Worm (Caenorhabditis elegans) whole organism, young adult: ENCODE data around the gene str-102.

Experiments
- C17E4.6 ChIP-seq: fragments of 200-800 bp; sonication (Bioruptor generic); IDR thresholded peaks from 2 replicates; pipeline ENCODE4 v1.3.6; 2022; ENCODE audit warnings: missing genetic modification reagents, missing genetic modification characterization, missing compliant biosample characterization
- F23B12.7 ChIP-seq: sonication (generic microtip); optimal IDR thresholded peaks from 2 replicates; lab custom pipeline; 2017; ENCODE audit warnings: missing genetic modification characterization, mild to moderate bottlenecking, missing compliant biosample characterization, antibody characterized with exemption, moderate library complexity; ENCODE audit not compliant: insufficient read depth
- F33H1.4 ChIP-seq: fragments of 200-800 bp; sonication (Bioruptor generic); IDR thresholded peaks from 2 replicates; pipeline ENCODE4 v1.3.6; 2022; ENCODE audit warnings: missing genetic modification reagents, missing genetic modification characterization, missing compliant biosample characterization
- T07F8.4 ChIP-seq: sonication (generic microtip); optimal IDR thresholded peaks from 2 replicates; lab custom pipeline; 2016; ENCODE audit warnings: mild to moderate bottlenecking, missing genetic modification characterization, moderate library complexity, missing compliant biosample characterization
- Y53F4B.3 ChIP-seq: fragments of 200-800 bp; sonication (Bioruptor generic); IDR thresholded peaks from 2 replicates; pipeline ENCODE4 v1.3.6; 2022; ENCODE audit warnings: missing genetic modification reagents, missing genetic modification characterization, missing compliant biosample characterization
- ZK185.1 ChIP-seq: sonication (generic microtip); optimal IDR thresholded peaks from 2 replicates; lab custom pipeline; 2016; ENCODE audit warnings: mild to moderate bottlenecking, missing genetic modification characterization, missing compliant biosample characterization; ENCODE audit not compliant: poor library complexity, severe bottlenecking
- attf-5 ChIP-seq: fragments of 200-800 bp; sonication (Bioruptor generic); optimal IDR thresholded peaks from 2 replicates; lab custom pipeline; 2018; ENCODE audit warnings: mild to moderate bottlenecking, missing genetic modification characterization, missing compliant biosample characterization
- bed-1 ChIP-seq: fragments of 200-800 bp; sonication (Bioruptor generic); IDR thresholded peaks from 2 replicates; pipeline ENCODE4 v1.3.6; 2022; ENCODE audit warnings: missing genetic modification reagents, missing genetic modification characterization, missing compliant biosample characterization
- ccch-3 ChIP-seq: fragments of 200-800 bp; sonication (Bioruptor generic); optimal IDR thresholded peaks from 2 replicates; lab custom pipeline; 2018; ENCODE audit warnings: mild to moderate bottlenecking, missing genetic modification characterization, missing compliant biosample characterization
- ceh-40 ChIP-seq: fragments of 200-800 bp; sonication (Bioruptor generic); IDR thresholded peaks from 2 replicates; pipeline ENCODE4 v1.3.6; 2022; ENCODE audit warnings: missing genetic modification characterization, missing compliant biosample characterization
- ceh-58 ChIP-seq: fragments of 200-800 bp; sonication (Bioruptor generic); IDR thresholded peaks from 2 replicates; pipeline ENCODE4 v1.3.6; 2022; ENCODE audit warnings: missing genetic modification characterization, missing compliant biosample characterization
- ceh-79 ChIP-seq: sonication (generic microtip); optimal IDR thresholded peaks from 2 replicates; lab custom pipeline; 2017; ENCODE audit warnings: mild to moderate bottlenecking, missing genetic modification characterization, missing compliant biosample characterization
- dox-1 ChIP-seq: fragments of 200-800 bp; sonication (Bioruptor generic); IDR thresholded peaks from 2 replicates; pipeline ENCODE4 v1.3.6; 2022; ENCODE audit warnings: missing genetic modification reagents, missing genetic modification characterization, missing compliant biosample characterization
- dpff-1 ChIP-seq: sonication (generic microtip); optimal IDR thresholded peaks from 2 replicates; lab custom pipeline; 2017; ENCODE audit warnings: mild to moderate bottlenecking, missing genetic modification characterization, missing compliant biosample characterization
- dpl-1 ChIP-seq: fragments of 150-350 bp; optimal IDR thresholded peaks from 2 replicates; lab custom pipeline; 2014; ENCODE audit warnings: missing biosample characterization, missing genetic modification reagents, missing genetic modification characterization
- egl-44 ChIP-seq: fragments of 200-800 bp; sonication (Bioruptor generic); IDR thresholded peaks from 2 replicates; pipeline ENCODE4 v1.3.6; 2022; ENCODE audit warnings: missing genetic modification reagents, missing genetic modification characterization, missing compliant biosample characterization
- egrh-3 ChIP-seq: fragments of 200-800 bp; sonication (Bioruptor generic); IDR thresholded peaks from 2 replicates; pipeline ENCODE4 v1.3.6; 2022; ENCODE audit warnings: missing genetic modification reagents, missing genetic modification characterization, missing compliant biosample characterization
- hmg-20 ChIP-seq: fragments of 200-800 bp; sonication (Bioruptor generic); IDR thresholded peaks from 2 replicates; pipeline ENCODE4 v1.3.6; 2022; ENCODE audit warnings: missing genetic modification reagents, missing genetic modification characterization, missing compliant biosample characterization
- mes-4 ChIP-seq: sonication (generic microtip); optimal IDR thresholded peaks from 2 replicates; lab custom pipeline; 2016; ENCODE audit warnings: missing genotype, missing genetic modification characterization, missing compliant biosample characterization
- mxl-1 ChIP-seq: sonication (generic microtip); optimal IDR thresholded peaks from 2 replicates; lab custom pipeline; 2016; ENCODE audit warnings: missing genetic modification characterization, missing compliant biosample characterization
- nfyb-1 ChIP-seq: fragments of 200-800 bp; sonication (Bioruptor generic); IDR thresholded peaks from 2 replicates; pipeline ENCODE4 v1.3.6; 2022; ENCODE audit warnings: missing genetic modification reagents, missing genetic modification characterization, missing compliant biosample characterization
- pha-4 ChIP-seq: fragments of 150-350 bp; sonication (generic microtip); optimal IDR thresholded peaks from 2 replicates; lab custom pipeline; 2014; ENCODE audit warnings: missing biosample characterization, missing genetic modification reagents, missing genetic modification characterization
- rcor-1 ChIP-seq: fragments of 200-800 bp; sonication (Bioruptor generic); IDR thresholded peaks from 2 replicates; pipeline ENCODE4 v1.3.6; 2022; ENCODE audit warnings: missing genetic modification reagents, missing genetic modification characterization, missing compliant biosample characterization
- rec-8 ChIP-seq, 2 experiments: sonication (generic microtip); optimal IDR thresholded peaks; 2 replicates each; lab custom pipeline; 2016; ENCODE audit warnings: mild to moderate bottlenecking in 2 of 2, missing genetic modification characterization in 2 of 2, missing genetic modification reagents in 2 of 2, missing genotype in 2 of 2, missing biosample characterization in 1 of 2, missing compliant biosample characterization in 1 of 2, moderate library complexity in 1 of 2
- repo-1 ChIP-seq: sonication (generic microtip); optimal IDR thresholded peaks from 2 replicates; lab custom pipeline; 2017; ENCODE audit warnings: mild to moderate bottlenecking, missing genetic modification characterization, missing compliant biosample characterization
- rpc-1 ChIP-seq, 2 experiments: fragments of 150-350 bp in 1 of 2; sonication (generic microtip) in 1 of 2; optimal IDR thresholded peaks; 2 replicates each; lab custom pipeline; 2014 to 2018; ENCODE audit warnings: missing biosample characterization in 1 of 2, missing genetic modification characterization in 1 of 2, missing genetic modification reagents in 1 of 2, missing genotype in 1 of 2
- snpc-1.3 ChIP-seq: sonication (generic microtip); optimal IDR thresholded peaks from 2 replicates; lab custom pipeline; 2017; ENCODE audit warnings: missing genetic modification characterization, mild to moderate bottlenecking, missing compliant biosample characterization, antibody characterized with exemption, moderate library complexity, missing genotype, missing genetic modification reagents; ENCODE audit not compliant: insufficient read depth
- snpc-3.4 ChIP-seq: sonication (generic microtip); optimal IDR thresholded peaks from 2 replicates; lab custom pipeline; 2017; ENCODE audit warnings: missing genetic modification characterization, mild to moderate bottlenecking, missing compliant biosample characterization, antibody characterized with exemption, moderate library complexity, missing genotype, missing genetic modification reagents
- sptf-2 ChIP-seq: fragments of 200-800 bp; sonication (Bioruptor generic); optimal IDR thresholded peaks from 2 replicates; lab custom pipeline; 2018; ENCODE audit warnings: mild to moderate bottlenecking, missing genetic modification characterization, missing compliant biosample characterization
- unc-130 ChIP-seq: sonication (generic microtip); optimal IDR thresholded peaks from 2 replicates; lab custom pipeline; 2016; ENCODE audit warnings: missing genetic modification reagents, missing genetic modification characterization, missing compliant biosample characterization
- zfh-2 ChIP-seq: fragments of 200-800 bp; sonication (Bioruptor generic); conservative IDR thresholded peaks from 2 replicates; pipeline ENCODE4 v1.3.6; 2022; ENCODE audit warnings: missing genetic modification reagents, missing genetic modification characterization, missing compliant biosample characterization
- zim-3 ChIP-seq: sonication (generic microtip); optimal IDR thresholded peaks from 2 replicates; lab custom pipeline; 2017; ENCODE audit warnings: mild to moderate bottlenecking, missing genetic modification characterization, moderate library complexity, missing compliant biosample characterization
- ztf-18 ChIP-seq: sonication (generic microtip); optimal IDR thresholded peaks from 2 replicates; lab custom pipeline; 2016; ENCODE audit warnings: missing genotype, mild to moderate bottlenecking, missing genetic modification characterization, missing compliant biosample characterization
- ztf-26 ChIP-seq: sonication (generic microtip); optimal IDR thresholded peaks from 2 replicates; lab custom pipeline; 2017; ENCODE audit warnings: missing genetic modification characterization, missing compliant biosample characterization
- ztf-6 ChIP-seq: fragments of 200-800 bp; sonication (Bioruptor generic); IDR thresholded peaks from 2 replicates; pipeline ENCODE4 v1.3.6; 2022; ENCODE audit warnings: missing genetic modification reagents, missing genetic modification characterization, missing compliant biosample characterization

The str-102 gene

DNA sequence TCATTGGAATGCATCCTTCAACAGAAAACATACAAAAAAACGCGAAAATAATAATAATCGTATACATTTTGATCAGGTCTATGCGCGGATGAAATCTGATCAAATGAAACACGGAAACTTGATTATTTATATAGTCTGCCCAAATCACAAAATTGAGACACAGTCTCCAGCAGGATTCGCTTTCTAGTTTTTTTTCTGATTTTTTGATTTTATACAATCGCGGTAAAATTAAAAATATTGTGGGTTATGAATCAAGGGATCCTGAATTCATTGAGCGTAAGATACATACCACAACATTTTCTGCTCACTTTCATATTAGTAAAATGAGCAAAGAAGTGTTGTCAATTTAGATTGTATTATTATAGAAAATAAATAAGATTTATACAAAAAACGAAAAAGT, 35.8 kb upstream of the str-102 start, which contains the start of gene clec-230:
Gene clec-230, minus strand, starts transcription at position 101 of the 400 bp plus-strand sequence.
- no peak for TF ChIP-seq snpc-3.4 (tag; lab: Kevin White, UChicago)
- no peak for TF ChIP-seq F23B12.7 (tag; lab: Kevin White, UChicago)
- TF ChIP-seq ceh-79: no peak
- TF ChIP-seq ztf-6: no peak
- no peak for TF ChIP-seq rec-8 (tag; optimal IDR thresholded peaks at IDR 0.05; lab: Kevin White, UChicago)
- no peak for TF ChIP-seq F33H1.4 (GFP tag; lab: Robert Waterston, UW)
- no peak for TF ChIP-seq rpc-1 (optimal IDR thresholded peaks at IDR 0.05; lab: Kevin White, UChicago)
- TF ChIP-seq rpc-1 (tag; optimal IDR thresholded peaks at IDR 0.05; lab: Kevin White, UChicago): no peak
- no peak for TF ChIP-seq dpff-1
- no peak for TF ChIP-seq zim-3 (tag; lab: Kevin White, UChicago)
- no peak for TF ChIP-seq mes-4
- TF ChIP-seq ccch-3: no peak
- TF ChIP-seq, all 124 proteins: peak for 0

DNA sequence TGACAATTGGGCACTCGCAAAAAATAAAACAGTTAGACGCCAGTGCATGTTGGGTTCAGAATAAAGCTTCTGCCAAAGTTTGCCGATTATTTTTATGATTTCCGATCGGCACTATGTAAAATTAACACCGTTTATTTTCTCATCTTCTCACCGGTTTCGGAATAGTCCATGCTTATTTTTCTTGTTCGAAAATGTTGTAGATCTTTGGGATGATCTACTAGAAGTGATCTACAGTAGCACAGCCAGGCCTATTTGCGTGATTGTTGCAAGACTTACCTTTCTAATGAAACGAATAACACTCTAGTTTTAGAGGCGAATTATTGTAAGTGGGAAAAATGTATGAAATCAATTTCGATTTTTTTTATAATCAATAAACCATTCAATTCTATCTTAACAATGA, 34.2 kb upstream of the str-102 start, which contains the start of gene clec-231:
Gene clec-231, minus strand, starts transcription at position 101 of the 400 bp plus-strand sequence.
- no peak for TF ChIP-seq Y53F4B.3 (GFP tag; lab: Robert Waterston, UW)
- no peak for TF ChIP-seq F23B12.7 (tag; lab: Kevin White, UChicago)
- TF ChIP-seq dox-1: no peak
- TF ChIP-seq ccch-3: no peak
- no peak for TF ChIP-seq zfh-2 (GFP tag; lab: Robert Waterston, UW)
- no peak for TF ChIP-seq snpc-1.3 (tag; lab: Kevin White, UChicago)
- TF ChIP-seq unc-130: no peak
- no peak for TF ChIP-seq ztf-26 (tag; lab: Kevin White, UChicago)
- TF ChIP-seq egl-44: no peak
- no peak for TF ChIP-seq repo-1 (tag; lab: Kevin White, UChicago)
- TF ChIP-seq egrh-3 (GFP tag; lab: Robert Waterston, UW): no peak
- no peak for TF ChIP-seq dpl-1 (GFP tag; lab: Kevin White, UChicago)
- no peak for TF ChIP-seq bed-1 (GFP tag; lab: Robert Waterston, UW)

DNA sequence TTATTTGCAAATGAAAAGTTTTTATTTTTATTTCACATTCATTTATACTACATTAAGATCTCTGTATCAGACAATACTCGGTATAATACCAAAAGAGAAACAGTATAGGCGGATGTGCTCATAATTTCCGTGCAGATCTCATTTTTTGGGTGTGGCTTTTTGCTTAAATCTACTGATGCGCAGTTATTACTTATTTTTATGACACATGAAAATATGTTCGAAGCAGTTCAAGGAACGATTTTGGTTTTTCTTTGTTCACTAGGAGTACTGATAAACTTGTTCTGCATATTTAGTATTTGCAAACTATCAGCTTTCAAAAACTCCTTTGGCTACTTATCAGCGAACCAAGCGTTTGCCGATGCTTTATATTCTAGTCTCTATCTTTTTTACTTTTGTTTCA, 32.5 kb upstream of the str-102 start, which contains the start of gene srx-58:
Gene srx-58, plus strand, starts transcription at position 301 of the 400 bp plus-strand sequence.
- TF ChIP-seq ZK185.1 (tag; lab: Kevin White, UChicago): no peak
- no peak for TF ChIP-seq attf-5 (GFP tag; lab: Kevin White, UChicago)
- no peak for TF ChIP-seq Y53F4B.3 (GFP tag; lab: Robert Waterston, UW)
- TF ChIP-seq F33H1.4 (GFP tag; lab: Robert Waterston, UW): no peak
- no peak for TF ChIP-seq hmg-20 (GFP tag; lab: Robert Waterston, UW)
- no peak for TF ChIP-seq C17E4.6 (GFP tag; lab: Robert Waterston, UW)
- no peak for TF ChIP-seq sptf-2
- no peak for TF ChIP-seq pha-4 (tag; lab: Kevin White, UChicago)
- no peak for TF ChIP-seq nfyb-1
- TF ChIP-seq zfh-2 (GFP tag; lab: Robert Waterston, UW): no peak
- no peak for TF ChIP-seq ztf-26 (tag; lab: Kevin White, UChicago)
- TF ChIP-seq ceh-58 (GFP tag; lab: Robert Waterston, UW): no peak
- no peak for TF ChIP-seq ztf-18 (tag; lab: Kevin White, UChicago)
- TF ChIP-seq ztf-6: no peak
- TF ChIP-seq snpc-1.3 (tag; lab: Kevin White, UChicago): no peak
- no peak for TF ChIP-seq T07F8.4 (tag; lab: Kevin White, UChicago)
- TF ChIP-seq ceh-40 (GFP tag; lab: Robert Waterston, UW): no peak
- no peak for TF ChIP-seq rcor-1 (GFP tag; lab: Robert Waterston, UW)
- no peak for TF ChIP-seq mxl-1 (tag; lab: Kevin White, UChicago)
- no peak for TF ChIP-seq unc-130
- TF ChIP-seq, all 124 proteins: peak for 0
